Worm (Caenorhabditis elegans) whole organism, L2 larva: ENCODE results near the gene C17B7.9.

Source experiments
- C34F6.9 ChIP-seq: fragments of 150-350 bp; optimal IDR thresholded peaks from 2 replicates; lab custom pipeline; 2014; ENCODE audit warnings: missing biosample characterization, missing genetic modification characterization
- F13H6.1 ChIP-seq: sonication (generic microtip); optimal IDR thresholded peaks from 2 replicates; lab custom pipeline; 2016; ENCODE audit warnings: missing genetic modification characterization, missing compliant biosample characterization
- R02D3.7 ChIP-seq: fragments of 150-350 bp; optimal IDR thresholded peaks from 2 replicates; lab custom pipeline; 2014; ENCODE audit warnings: missing biosample characterization, missing genetic modification characterization
- alr-1 ChIP-seq: fragments of 150-350 bp; optimal IDR thresholded peaks from 2 replicates; lab custom pipeline; 2014; ENCODE audit warnings: missing biosample characterization, missing genetic modification characterization
- aly-2 ChIP-seq: fragments of 150-350 bp; optimal IDR thresholded peaks from 2 replicates; lab custom pipeline; 2014; ENCODE audit warnings: missing biosample characterization, missing genetic modification characterization
- blmp-1 ChIP-seq: sonication (generic microtip); optimal IDR thresholded peaks from 2 replicates; lab custom pipeline; 2017; ENCODE audit warnings: missing genetic modification characterization, mild to moderate bottlenecking, missing compliant biosample characterization, antibody characterized with exemption, moderate library complexity; ENCODE audit not compliant: insufficient read depth
- ceh-16 ChIP-seq: fragments of 150-350 bp; optimal IDR thresholded peaks from 2 replicates; lab custom pipeline; 2014; ENCODE audit warnings: missing biosample characterization, missing genetic modification characterization
- ceh-82 ChIP-seq: fragments of 150-350 bp; optimal IDR thresholded peaks from 2 replicates; lab custom pipeline; 2014; ENCODE audit warnings: missing biosample characterization, missing genetic modification characterization
- crh-2 ChIP-seq: sonication (generic microtip); optimal IDR thresholded peaks from 2 replicates; lab custom pipeline; 2017; ENCODE audit warnings: missing biosample characterization, missing genetic modification characterization
- dmd-4 ChIP-seq: sonication (generic microtip); optimal IDR thresholded peaks from 2 replicates; lab custom pipeline; 2017; ENCODE audit warnings: missing biosample characterization, missing genetic modification characterization
- egl-27 ChIP-seq: sonication (generic microtip); optimal IDR thresholded peaks from 3 replicates; lab custom pipeline; 2017; ENCODE audit warnings: missing biosample characterization, missing genetic modification reagents, missing genetic modification characterization
- elt-1 ChIP-seq: fragments of 150-350 bp; optimal IDR thresholded peaks from 2 replicates; lab custom pipeline; 2014; ENCODE audit warnings: missing biosample characterization, missing genetic modification characterization
- elt-3 ChIP-seq: sonication (generic microtip); optimal IDR thresholded peaks from 2 replicates; lab custom pipeline; 2017; ENCODE audit warnings: missing biosample characterization, missing genetic modification characterization
- fos-1 ChIP-seq: fragments of 150-350 bp; optimal IDR thresholded peaks from 2 replicates; lab custom pipeline; 2014; ENCODE audit warnings: missing biosample characterization, missing genetic modification characterization
- gmeb-1 ChIP-seq: fragments of 150-350 bp; optimal IDR thresholded peaks from 2 replicates; lab custom pipeline; 2014; ENCODE audit warnings: missing biosample characterization, missing genetic modification characterization
- lin-11 ChIP-seq: fragments of 150-350 bp; sonication (generic microtip); optimal IDR thresholded peaks from 2 replicates; lab custom pipeline; 2014; ENCODE audit warnings: missing biosample characterization, missing genetic modification characterization, inconsistent platforms, mixed read lengths
- lin-13 ChIP-seq: fragments of 150-350 bp; optimal IDR thresholded peaks from 2 replicates; lab custom pipeline; 2014; ENCODE audit warnings: missing biosample characterization, missing genetic modification reagents, missing genetic modification characterization
- lsy-2 ChIP-seq, 2 experiments: fragments of 150-350 bp in 1 of 2; sonication (generic microtip) in 1 of 2; optimal IDR thresholded peaks; 2 replicates each; lab custom pipeline; 2014 to 2017; ENCODE audit warnings: missing biosample characterization in 2 of 2, missing genetic modification characterization in 2 of 2
- mbf-1 ChIP-seq: sonication (generic microtip); optimal IDR thresholded peaks from 2 replicates; lab custom pipeline; 2017; ENCODE audit warnings: missing biosample characterization, missing genetic modification characterization
- nhr-11 ChIP-seq: fragments of 150-350 bp; optimal IDR thresholded peaks from 2 replicates; lab custom pipeline; 2014; ENCODE audit warnings: missing biosample characterization, missing genetic modification characterization
- nhr-12 ChIP-seq: fragments of 150-350 bp; optimal IDR thresholded peaks from 2 replicates; lab custom pipeline; 2014; ENCODE audit warnings: missing biosample characterization, missing genetic modification characterization
- nhr-21 ChIP-seq: fragments of 150-350 bp; optimal IDR thresholded peaks from 2 replicates; lab custom pipeline; 2014; ENCODE audit warnings: missing biosample characterization, missing genetic modification characterization
- nhr-23 ChIP-seq: fragments of 150-350 bp; optimal IDR thresholded peaks from 2 replicates; lab custom pipeline; 2014; ENCODE audit warnings: missing biosample characterization, missing genetic modification reagents, missing genetic modification characterization
- nhr-237 ChIP-seq: fragments of 150-350 bp; optimal IDR thresholded peaks from 2 replicates; lab custom pipeline; 2014; ENCODE audit warnings: missing biosample characterization, missing genetic modification characterization
- nhr-25 ChIP-seq: fragments of 150-350 bp; sonication (generic microtip); optimal IDR thresholded peaks from 3 replicates; lab custom pipeline; 2014; ENCODE audit warnings: missing biosample characterization, missing genetic modification characterization
- nhr-6 ChIP-seq: fragments of 150-350 bp; optimal IDR thresholded peaks from 2 replicates; lab custom pipeline; 2014; ENCODE audit warnings: missing biosample characterization, missing genetic modification characterization
- nhr-77 ChIP-seq: fragments of 150-350 bp; optimal IDR thresholded peaks from 2 replicates; lab custom pipeline; 2014; ENCODE audit warnings: missing biosample characterization, missing genetic modification characterization
- peb-1 ChIP-seq: fragments of 150-350 bp; optimal IDR thresholded peaks from 2 replicates; lab custom pipeline; 2014; ENCODE audit warnings: missing biosample characterization, missing genetic modification characterization
- sem-4 ChIP-seq: fragments of 150-350 bp; optimal IDR thresholded peaks from 2 replicates; lab custom pipeline; 2014; ENCODE audit warnings: missing biosample characterization, missing genetic modification reagents, missing genetic modification characterization
- skn-1 ChIP-seq: sonication (generic microtip); optimal IDR thresholded peaks from 2 replicates; lab custom pipeline; 2017; ENCODE audit warnings: missing biosample characterization, missing genetic modification characterization
- sma-3 ChIP-seq: sonication (generic microtip); optimal IDR thresholded peaks from 2 replicates; lab custom pipeline; 2016; ENCODE audit warnings: missing genetic modification reagents, missing genetic modification characterization, missing compliant biosample characterization
- sma-9 ChIP-seq, 2 experiments: fragments of 150-350 bp in 1 of 2; sonication (generic microtip) in 1 of 2; optimal IDR thresholded peaks; 2 replicates each; lab custom pipeline; 2014 to 2016; ENCODE audit warnings: missing genetic modification characterization in 2 of 2, mild to moderate bottlenecking in 1 of 2, missing biosample characterization in 1 of 2, missing compliant biosample characterization in 1 of 2, missing genetic modification reagents in 1 of 2, moderate library complexity in 1 of 2
- snpc-4 ChIP-seq: fragments of 150-350 bp; optimal IDR thresholded peaks from 2 replicates; lab custom pipeline; 2014; ENCODE audit warnings: missing biosample characterization, missing genetic modification characterization
- unc-39 ChIP-seq: fragments of 150-350 bp; optimal IDR thresholded peaks from 2 replicates; lab custom pipeline; 2014; ENCODE audit warnings: missing biosample characterization, missing genetic modification characterization
- unc-55 ChIP-seq: fragments of 150-350 bp; sonication (generic microtip); optimal IDR thresholded peaks from 3 replicates; lab custom pipeline; 2014; ENCODE audit warnings: missing biosample characterization, missing genetic modification reagents, missing genetic modification characterization
- unc-62 ChIP-seq: fragments of 150-350 bp; optimal IDR thresholded peaks from 2 replicates; lab custom pipeline; 2014; ENCODE audit warnings: missing biosample characterization, missing genetic modification reagents, missing genetic modification characterization
- ztf-1 ChIP-seq: fragments of 200-800 bp; sonication (Bioruptor generic); conservative IDR thresholded peaks from 2 replicates; pipeline ENCODE4 v1.3.6; 2022; ENCODE audit warnings: missing genetic modification characterization, missing compliant biosample characterization
- ztf-11 ChIP-seq: sonication (generic microtip); optimal IDR thresholded peaks from 2 replicates; lab custom pipeline; 2017; ENCODE audit warnings: missing biosample characterization, missing genetic modification characterization
- ztf-4 ChIP-seq: fragments of 150-350 bp; optimal IDR thresholded peaks from 2 replicates; lab custom pipeline; 2014; ENCODE audit warnings: missing biosample characterization, missing genetic modification characterization

C17B7.9 gene

ce11 chrV:3288134-3288533 lies 43.8 kb downstream of the C17B7.9 start:
- TF ChIP-seq dmd-4 (tag; lab: Kevin White, UChicago) = no peak
- no peak for TF ChIP-seq F13H6.1
- TF ChIP-seq peb-1 (tag; lab: Kevin White, UChicago) = no peak
- TF ChIP-seq sem-4 (tag; lab: Kevin White, UChicago) = no peak
- no peak for TF ChIP-seq unc-62 (GFP tag; lab: Kevin White, UChicago)
- TF ChIP-seq lin-13 (GFP tag; lab: Kevin White, UChicago) = no peak
- TF ChIP-seq nhr-77 (tag; lab: Kevin White, UChicago) = no peak
- TF ChIP-seq nhr-23 (tag; lab: Kevin White, UChicago) = no peak
- TF ChIP-seq sma-3 = no peak
- no peak for TF ChIP-seq elt-3 (tag; lab: Kevin White, UChicago)
- no peak for TF ChIP-seq nhr-11 (tag; lab: Kevin White, UChicago)
- TF ChIP-seq ztf-4 (tag; lab: Kevin White, UChicago) = no peak
- no peak for TF ChIP-seq crh-2 (tag; lab: Kevin White, UChicago)
- no peak for TF ChIP-seq aly-2 (tag; lab: Kevin White, UChicago)
- TF ChIP-seq nhr-25 = no peak
- no peak for TF ChIP-seq sma-9 (GFP tag; optimal IDR thresholded peaks at IDR 0.05; lab: Kevin White, UChicago)
- no peak for TF ChIP-seq sma-9 (tag; optimal IDR thresholded peaks at IDR 0.05; lab: Kevin White, UChicago)
- TF ChIP-seq ceh-82 = no peak
- TF ChIP-seq mbf-1 (tag; lab: Kevin White, UChicago) = no peak
- TF ChIP-seq nhr-12 (tag; lab: Kevin White, UChicago) = no peak

DNA sequence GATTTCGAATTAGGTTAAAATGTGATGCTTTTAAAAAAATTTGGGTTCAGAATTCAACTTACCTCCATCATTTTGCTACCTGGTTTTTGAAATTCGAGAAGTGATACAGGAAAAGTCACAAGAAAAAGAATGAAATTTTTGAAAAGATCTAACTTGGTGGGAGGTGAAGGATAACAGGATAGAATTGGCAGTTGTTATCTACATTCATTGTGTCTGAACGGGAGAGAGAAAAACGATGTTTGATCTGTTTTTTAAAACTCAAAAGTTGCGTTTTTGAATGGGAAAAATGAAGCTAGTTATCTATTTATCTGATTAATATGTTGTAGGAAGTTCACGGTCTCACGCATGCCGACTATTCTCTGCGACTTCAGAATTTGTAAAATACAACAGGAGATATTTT lies 44.6 kb downstream of the C17B7.9 start, which contains the start of gene F35F10.7:
TSS of gene F35F10.7 (minus strand) at position 101 of the 400 bp plus-strand sequence.
- TF ChIP-seq R02D3.7 (tag; lab: Kevin White, UChicago) (no peak), peb-1 (tag; lab: Kevin White, UChicago) (no peak), skn-1 (tag; lab: Kevin White, UChicago) (no peak), elt-3 (tag; lab: Kevin White, UChicago) (no peak), lin-11 (tag; lab: Kevin White, UChicago) (no peak)

DNA sequence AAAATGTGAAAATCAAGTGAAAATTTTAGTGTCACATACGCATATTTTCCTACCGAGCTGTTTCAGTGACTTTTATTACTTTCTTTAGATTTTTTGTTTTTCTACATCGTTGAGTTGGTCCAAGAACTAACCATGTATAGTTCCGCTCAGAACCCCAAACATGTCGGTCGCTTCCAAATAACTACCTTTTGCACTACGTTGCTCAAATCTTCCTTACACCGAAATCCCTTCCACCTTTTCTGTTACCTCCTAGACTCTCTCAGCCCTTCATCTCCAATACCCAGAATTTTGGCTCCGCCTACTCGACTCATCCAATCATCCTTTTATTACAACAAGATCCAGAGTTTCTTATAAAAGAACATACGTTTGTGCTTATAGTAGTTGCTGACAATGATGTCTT lies 47.3 kb downstream of the C17B7.9 start, which contains the start of gene F35F10.5:
TSS of gene F35F10.5 (plus strand) at position 301 of the 400 bp plus-strand sequence.
- no peak for TF ChIP-seq unc-62 (GFP tag; lab: Kevin White, UChicago)
- no peak for TF ChIP-seq unc-55 (GFP tag; lab: Kevin White, UChicago)
- TF ChIP-seq ztf-11 (tag; lab: Kevin White, UChicago) = no peak
- no peak for TF ChIP-seq crh-2 (tag; lab: Kevin White, UChicago)
- TF ChIP-seq elt-3 (tag; lab: Kevin White, UChicago) = no peak
- TF ChIP-seq snpc-4 = no peak
- no peak for TF ChIP-seq alr-1 (tag; lab: Kevin White, UChicago)
- no peak for TF ChIP-seq nhr-237
- TF ChIP-seq blmp-1 (tag; lab: Kevin White, UChicago) = no peak
- TF ChIP-seq elt-1 (tag; lab: Kevin White, UChicago) = no peak
- no peak for TF ChIP-seq sma-3
- no peak for TF ChIP-seq peb-1 (tag; lab: Kevin White, UChicago)
- no peak for TF ChIP-seq nhr-11 (tag; lab: Kevin White, UChicago)
- no peak for TF ChIP-seq lsy-2 (tag; optimal IDR thresholded peaks at IDR 0.05; lab: Kevin White, UChicago)
- TF ChIP-seq ceh-16 (tag; lab: Kevin White, UChicago) = no peak
- TF ChIP-seq fos-1 (tag; lab: Kevin White, UChicago) = no peak

DNA sequence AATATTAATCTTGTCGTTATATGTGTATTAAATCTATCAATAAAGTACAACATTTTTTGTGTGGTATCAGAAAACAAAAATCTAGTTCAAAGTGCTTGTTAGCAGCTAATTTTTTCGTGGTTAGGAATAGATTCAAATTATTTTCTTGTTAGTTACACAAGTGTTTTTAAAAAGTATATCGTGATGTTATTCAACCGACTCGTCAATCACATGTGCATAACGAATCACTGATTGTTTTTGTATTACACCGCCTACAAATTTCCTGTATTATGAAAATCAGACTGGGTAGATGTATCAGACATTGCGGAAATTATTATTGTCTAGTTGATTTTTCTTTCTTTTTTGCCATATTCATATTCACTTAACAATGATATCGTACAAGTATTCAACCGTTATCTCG lies 49.0 kb downstream of the C17B7.9 start, which contains the start of gene str-64:
TSS of gene str-64 (plus strand) at position 301 of the 400 bp plus-strand sequence.
- no peak for TF ChIP-seq aly-2 (tag; lab: Kevin White, UChicago)
- TF ChIP-seq nhr-21 (tag; lab: Kevin White, UChicago) = no peak
- no peak for TF ChIP-seq ztf-11 (tag; lab: Kevin White, UChicago)
- TF ChIP-seq ztf-4 (tag; lab: Kevin White, UChicago) = no peak
- TF ChIP-seq gmeb-1 (tag; lab: Kevin White, UChicago) = no peak
- no peak for TF ChIP-seq ztf-1
- TF ChIP-seq skn-1 (tag; lab: Kevin White, UChicago) = no peak
- TF ChIP-seq sem-4 (tag; lab: Kevin White, UChicago) = no peak
- TF ChIP-seq R02D3.7 (tag; lab: Kevin White, UChicago) = no peak
- TF ChIP-seq nhr-12 (tag; lab: Kevin White, UChicago) = no peak
- no peak for TF ChIP-seq C34F6.9 (tag; lab: Kevin White, UChicago)
- no peak for TF ChIP-seq alr-1 (tag; lab: Kevin White, UChicago)
- TF ChIP-seq lsy-2 (tag; optimal IDR thresholded peaks at IDR 0.05; lab: Kevin White, UChicago) = no peak
- no peak for TF ChIP-seq sma-3
- no peak for TF ChIP-seq crh-2 (tag; lab: Kevin White, UChicago)
- no peak for TF ChIP-seq egl-27 (tag; lab: Kevin White, UChicago)
- TF ChIP-seq nhr-6 (tag; lab: Kevin White, UChicago) = no peak
- TF ChIP-seq unc-39 (tag; lab: Kevin White, UChicago) = no peak
